Worm (Caenorhabditis elegans): ENCODE measurements around the gene ZK1307.2.

ce11 chrII:9604685-9605084 is 49.1 kb downstream of the ZK1307.2 start:
- TF ChIP-seq fkh-10 (GFP tag; optimal IDR thresholded peaks at IDR 0.05) (no peak), nhr-11 (tag; optimal IDR thresholded peaks at IDR 0.05) (no peak), nhr-48 (tag; optimal IDR thresholded peaks at IDR 0.05) (no peak), zfp-3 (GFP tag; conservative IDR thresholded peaks at IDR 0.05) (no peak), lin-39 (tag; optimal IDR thresholded peaks at IDR 0.05) (no peak), dve-1 (tag; optimal IDR thresholded peaks at IDR 0.05; ENCODE audit: insufficient read depth) (no peak), ces-1 (GFP tag; optimal IDR thresholded peaks at IDR 0.05) (no peak), dpl-1 (GFP tag; optimal IDR thresholded peaks at IDR 0.05) (no peak), skn-1 (tag; optimal IDR thresholded peaks at IDR 0.05) (no peak)
